Fruit fly (Drosophila melanogaster) whole organism, embryonic: Measurements from ENCODE around the gene CG1542.
A peak's percentile ranks its signal among the peaks of the same experiment; 100 is the strongest.

Source experiments
- Abd-B ChIP-seq: fragments of 200-800 bp; sonication (Bioruptor generic); optimal IDR thresholded peaks from 2 replicates; lab custom pipeline; 2018; ENCODE audit warnings: missing biosample characterization, mild to moderate bottlenecking, missing genetic modification characterization, moderate library complexity
- Atf3 ChIP-seq: fragments of 200-800 bp; sonication (Bioruptor generic); optimal IDR thresholded peaks from 3 replicates; lab custom pipeline; 2016; ENCODE audit warnings: missing biosample characterization, missing genetic modification characterization
- CG11723 ChIP-seq: fragments of 200-800 bp; sonication (Bioruptor generic); optimal IDR thresholded peaks from 2 replicates; lab custom pipeline; 2017; ENCODE audit warnings: missing biosample characterization, mild to moderate bottlenecking, missing genetic modification characterization
- CG12071 ChIP-seq: fragments of 200-800 bp; sonication (Bioruptor generic); optimal IDR thresholded peaks from 3 replicates; lab custom pipeline; 2018; ENCODE audit warnings: missing biosample characterization, mild to moderate bottlenecking, missing genetic modification characterization
- CG12744 ChIP-seq: fragments of 200-800 bp; sonication (Bioruptor generic); optimal IDR thresholded peaks from 2 replicates; lab custom pipeline; 2016; ENCODE audit warnings: missing biosample characterization, missing genetic modification characterization
- CG12769 ChIP-seq: fragments of 200-800 bp; sonication (Bioruptor generic); optimal IDR thresholded peaks from 2 replicates; lab custom pipeline; 2019; ENCODE audit warnings: missing biosample characterization, mild to moderate bottlenecking, missing genetic modification characterization, moderate library complexity
- CG12942 ChIP-seq: fragments of 200-800 bp; sonication (Bioruptor generic); optimal IDR thresholded peaks from 3 replicates; lab custom pipeline; 2016; ENCODE audit warnings: missing biosample characterization, missing genetic modification characterization
- CG13894 ChIP-seq: fragments of 200-800 bp; sonication (Bioruptor generic); optimal IDR thresholded peaks from 3 replicates; lab custom pipeline; 2018; ENCODE audit warnings: missing biosample characterization, mild to moderate bottlenecking, missing genetic modification characterization, moderate library complexity
- CG17186 ChIP-seq: fragments of 200-800 bp; sonication (Bioruptor generic); optimal IDR thresholded peaks from 3 replicates; lab custom pipeline; 2017; ENCODE audit warnings: missing biosample characterization, missing genetic modification reagents, missing genetic modification characterization
- CG30403 ChIP-seq: fragments of 200-800 bp; sonication (Bioruptor generic); optimal IDR thresholded peaks from 3 replicates; lab custom pipeline; 2016; ENCODE audit warnings: missing biosample characterization, missing genetic modification characterization
- CG31365 ChIP-seq: fragments of 200-800 bp; sonication (Bioruptor generic); optimal IDR thresholded peaks from 2 replicates; lab custom pipeline; 2018; ENCODE audit warnings: missing biosample characterization, mild to moderate bottlenecking, missing genetic modification characterization
- CG33213 ChIP-seq: fragments of 200-800 bp; sonication (Bioruptor generic); optimal IDR thresholded peaks from 3 replicates; lab custom pipeline; 2016; ENCODE audit warnings: missing biosample characterization, missing genetic modification characterization
- CG33557 ChIP-seq: fragments of 200-800 bp; sonication (Bioruptor generic); optimal IDR thresholded peaks from 2 replicates; lab custom pipeline; 2019; ENCODE audit warnings: missing biosample characterization, mild to moderate bottlenecking, missing genetic modification characterization, moderate library complexity
- CG3995 ChIP-seq: fragments of 200-800 bp; sonication (Bioruptor generic); optimal IDR thresholded peaks from 3 replicates; lab custom pipeline; 2016; ENCODE audit warnings: missing biosample characterization, missing genetic modification characterization
- CG42726 ChIP-seq: fragments of 200-800 bp; sonication (Bioruptor generic); IDR thresholded peaks from 2 replicates; pipeline ENCODE4 v1.3.6; 2022; ENCODE audit warnings: missing biosample characterization, missing genetic modification characterization; ENCODE audit not compliant: partially characterized antibody
- CG4282 ChIP-seq: fragments of 200-800 bp; sonication (Bioruptor generic); optimal IDR thresholded peaks from 2 replicates; lab custom pipeline; 2016; ENCODE audit warnings: missing biosample characterization, missing genetic modification characterization
- CG4404 ChIP-seq: fragments of 200-800 bp; sonication (Bioruptor generic); IDR thresholded peaks from 2 replicates; pipeline ENCODE4 v1.3.6; 2022; ENCODE audit warnings: missing biosample characterization, missing genetic modification characterization
- CG4617 ChIP-seq: fragments of 200-800 bp; sonication (Bioruptor generic); optimal IDR thresholded peaks from 3 replicates; lab custom pipeline; 2016; ENCODE audit warnings: missing biosample characterization, missing genetic modification characterization, borderline replicate concordance
- CG4820 ChIP-seq: fragments of 200-800 bp; sonication (Bioruptor generic); optimal IDR thresholded peaks from 3 replicates; lab custom pipeline; 2016; ENCODE audit warnings: missing biosample characterization, missing genetic modification characterization
- CG6765 ChIP-seq: fragments of 200-800 bp; sonication (Bioruptor generic); optimal IDR thresholded peaks from 3 replicates; lab custom pipeline; 2017; ENCODE audit warnings: missing biosample characterization, mild to moderate bottlenecking, missing genetic modification characterization
- CG9817 ChIP-seq: fragments of 200-800 bp; sonication (Bioruptor generic); optimal IDR thresholded peaks from 2 replicates; lab custom pipeline; 2018; ENCODE audit warnings: missing biosample characterization, mild to moderate bottlenecking, missing genetic modification characterization, moderate library complexity
- Deaf1 ChIP-seq: fragments of 200-800 bp; optimal IDR thresholded peaks from 3 replicates; lab custom pipeline; 2019; ENCODE audit warnings: missing biosample characterization, mild to moderate bottlenecking, missing genetic modification characterization, moderate library complexity
- Doc2 ChIP-seq: fragments of 200-800 bp; sonication (Bioruptor generic); IDR thresholded peaks from 2 replicates; pipeline ENCODE4 v1.3.6; 2022; ENCODE audit warnings: missing biosample characterization, missing genetic modification characterization
- Fer1 ChIP-seq: fragments of 200-800 bp; sonication (Bioruptor generic); optimal IDR thresholded peaks from 2 replicates; lab custom pipeline; 2017; ENCODE audit warnings: missing biosample characterization, mild to moderate bottlenecking, missing genetic modification characterization
- Fer2 ChIP-seq: fragments of 200-800 bp; sonication (Bioruptor generic); optimal IDR thresholded peaks from 2 replicates; lab custom pipeline; 2018; ENCODE audit warnings: missing biosample characterization, mild to moderate bottlenecking, missing genetic modification characterization, moderate library complexity
- Gsc ChIP-seq: fragments of 200-800 bp; sonication (Bioruptor generic); IDR thresholded peaks from 2 replicates; pipeline ENCODE4 v1.3.6; 2022; ENCODE audit warnings: missing biosample characterization, missing genetic modification characterization
- MBD-R2 ChIP-seq: fragments of 200-800 bp; sonication (Bioruptor generic); IDR thresholded peaks from 2 replicates; pipeline ENCODE4 v1.3.6; 2022; ENCODE audit warnings: missing biosample characterization, missing genetic modification characterization
- Oaz ChIP-seq: fragments of 200-800 bp; sonication (Bioruptor generic); IDR thresholded peaks from 2 replicates; pipeline ENCODE4 v1.3.6; 2022; ENCODE audit warnings: missing biosample characterization, missing genetic modification characterization
- Spps ChIP-seq: fragments of 200-800 bp; sonication (Bioruptor generic); optimal IDR thresholded peaks from 2 replicates; lab custom pipeline; 2018; ENCODE audit warnings: missing biosample characterization, mild to moderate bottlenecking, missing genetic modification characterization
- Taf1 ChIP-seq: fragments of 200-800 bp; sonication (Bioruptor generic); IDR thresholded peaks from 2 replicates; pipeline ENCODE4 v1.3.6; 2022; ENCODE audit warnings: missing biosample characterization, missing genetic modification characterization
- YL-1 ChIP-seq: fragments of 200-800 bp; sonication (Bioruptor generic); optimal IDR thresholded peaks from 3 replicates; lab custom pipeline; 2017; ENCODE audit warnings: missing biosample characterization, mild to moderate bottlenecking, missing genetic modification characterization
- abd-A ChIP-seq: fragments of 200-800 bp; sonication (Bioruptor generic); optimal IDR thresholded peaks from 3 replicates; lab custom pipeline; 2019; ENCODE audit warnings: missing biosample characterization, mild to moderate bottlenecking, missing genetic modification characterization, moderate library complexity
- bowl ChIP-seq: fragments of 200-800 bp; sonication (Bioruptor generic); IDR thresholded peaks from 2 replicates; pipeline ENCODE4 v1.3.6; 2022; ENCODE audit warnings: missing biosample characterization, missing genetic modification characterization
- br ChIP-seq: fragments of >200 bp; optimal IDR thresholded peaks from 2 replicates; lab custom pipeline; 2017
- chm ChIP-seq: fragments of 200-800 bp; sonication (Bioruptor generic); IDR thresholded peaks from 2 replicates; pipeline ENCODE4 v1.3.6; 2022; ENCODE audit warnings: missing biosample characterization, missing genetic modification characterization
- cwo ChIP-seq: fragments of 200-800 bp; sonication (Bioruptor generic); optimal IDR thresholded peaks from 3 replicates; lab custom pipeline; 2017; ENCODE audit warnings: missing biosample characterization, missing genetic modification characterization, mild to moderate bottlenecking, moderate library complexity, missing genetic modification reagents
- danr ChIP-seq: fragments of 200-800 bp; sonication (Bioruptor generic); IDR thresholded peaks from 2 replicates; pipeline ENCODE4 v1.3.6; 2022; ENCODE audit warnings: missing biosample characterization, missing genetic modification characterization
- dysf ChIP-seq: fragments of 200-800 bp; sonication (Bioruptor generic); IDR thresholded peaks from 3 replicates; pipeline ENCODE4 v1.3.6; 2022; ENCODE audit warnings: missing biosample characterization, missing genetic modification characterization
- exex ChIP-seq: fragments of 200-800 bp; sonication (Bioruptor generic); optimal IDR thresholded peaks from 4 replicates; lab custom pipeline; 2018; ENCODE audit warnings: missing biosample characterization, mild to moderate bottlenecking, missing genetic modification characterization, moderate library complexity
- klu ChIP-seq: fragments of 200-800 bp; sonication (Bioruptor generic); IDR thresholded peaks from 2 replicates; pipeline ENCODE4 v1.3.6; 2022; ENCODE audit warnings: missing biosample characterization, missing genetic modification characterization
- luna ChIP-seq: fragments of 200-800 bp; sonication (Bioruptor generic); optimal IDR thresholded peaks from 2 replicates; lab custom pipeline; 2016; ENCODE audit warnings: missing biosample characterization, missing genetic modification characterization
- nau ChIP-seq: fragments of 200-800 bp; sonication (Bioruptor generic); optimal IDR thresholded peaks from 3 replicates; lab custom pipeline; 2017; ENCODE audit warnings: missing biosample characterization, mild to moderate bottlenecking, missing genetic modification characterization, missing genetic modification reagents
- pzg ChIP-seq: fragments of 200-800 bp; sonication (Bioruptor generic); optimal IDR thresholded peaks from 3 replicates; lab custom pipeline; 2018; ENCODE audit warnings: missing biosample characterization, mild to moderate bottlenecking, missing genetic modification characterization, moderate library complexity
- sd ChIP-seq: fragments of 200-800 bp; sonication (Bioruptor generic); optimal IDR thresholded peaks from 3 replicates; lab custom pipeline; 2018; ENCODE audit warnings: missing biosample characterization, mild to moderate bottlenecking, missing genetic modification characterization, moderate library complexity
- sens ChIP-seq: fragments of 200-800 bp; sonication (Bioruptor generic); peaks from one replicate; lab custom pipeline; 2016; ENCODE audit warnings: missing biosample characterization, missing genetic modification characterization
- sisA ChIP-seq: fragments of 200-800 bp; sonication (Bioruptor generic); IDR thresholded peaks from 2 replicates; pipeline ENCODE4 v1.3.6; 2022; ENCODE audit warnings: missing biosample characterization, missing genetic modification characterization
- slbo ChIP-seq: fragments of 200-800 bp; sonication (Bioruptor generic); IDR thresholded peaks from 2 replicates; pipeline ENCODE4 v1.3.6; 2022; ENCODE audit warnings: missing biosample characterization, missing genetic modification characterization
- tup ChIP-seq: fragments of 200-800 bp; sonication (Bioruptor generic); optimal IDR thresholded peaks from 2 replicates; lab custom pipeline; 2016; ENCODE audit warnings: missing biosample characterization, mild to moderate bottlenecking, missing genetic modification characterization, moderate library complexity
- tx ChIP-seq: fragments of 200-800 bp; sonication (Bioruptor generic); optimal IDR thresholded peaks from 2 replicates; lab custom pipeline; 2016; ENCODE audit warnings: missing biosample characterization, missing genetic modification characterization
- wdn ChIP-seq: fragments of 200-800 bp; sonication (Bioruptor generic); IDR thresholded peaks from 2 replicates; pipeline ENCODE4 v1.3.6; 2022; ENCODE audit warnings: missing biosample characterization, missing genetic modification characterization
- zfh2 ChIP-seq: fragments of 200-800 bp; sonication (Bioruptor generic); optimal IDR thresholded peaks from 2 replicates; lab custom pipeline; 2016; ENCODE audit warnings: missing biosample characterization, missing genetic modification characterization

The CG1542 gene

DNA sequence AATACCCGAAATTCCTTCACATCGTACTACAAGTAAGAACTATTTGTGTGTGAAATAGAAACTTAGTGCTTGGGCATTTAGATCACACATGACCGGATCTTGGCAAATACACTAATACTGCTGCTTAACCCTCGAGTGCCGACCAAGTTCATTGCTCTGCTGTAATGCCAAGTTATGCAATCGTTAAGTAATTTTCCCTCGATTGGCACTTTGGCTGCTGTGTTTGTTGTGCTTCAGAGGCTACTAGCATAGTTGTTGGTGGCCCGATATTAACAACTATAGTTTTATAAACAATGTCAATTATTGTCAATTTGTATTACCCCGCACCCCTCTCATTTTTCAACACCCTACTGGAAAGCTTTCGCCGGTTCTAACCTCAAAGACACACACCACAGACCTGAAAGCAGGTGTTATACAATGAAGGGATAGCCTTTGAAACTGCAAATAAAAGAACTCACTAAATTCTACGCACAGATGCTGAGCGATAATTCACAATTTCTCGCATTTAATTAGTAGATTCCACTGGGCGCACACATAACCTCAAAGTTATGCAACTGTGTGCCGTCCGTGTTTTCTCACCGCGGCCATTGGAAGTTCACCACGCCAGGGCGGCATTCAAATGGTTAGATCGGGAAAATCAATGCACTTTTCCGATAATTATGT, 5.1 kb downstream of the CG1542 start (continued):
- TF ChIP-seq bowl (no peak), dysf (GFP tag; lab: Robert Waterston, UW) (no peak), CG33557 (GFP tag; lab: Kevin White, UChicago) (no peak), sens (GFP tag; lab: Kevin White, UChicago) (peak; percentile 47), danr (no peak), Abd-B (no peak), nau (no peak), CG4820 (GFP tag; lab: Kevin White, UChicago) (no peak), Deaf1 (tag; lab: Kevin White, UChicago) (no peak), abd-A (tag; lab: Kevin White, UChicago) (peak; percentile 14), CG13894 (no peak), klu (GFP tag; lab: Robert Waterston, UW) (no peak), CG4282 (no peak), Atf3 (GFP tag; lab: Kevin White, UChicago) (no peak), chm (GFP tag; lab: Robert Waterston, UW) (no peak), CG4404 (GFP tag; lab: Robert Waterston, UW) (no peak), CG6765 (no peak), YL-1 (GFP tag; lab: Kevin White, UChicago) (peak; percentile 96), pzg (peak; percentile 4), sisA (GFP tag; lab: Robert Waterston, UW) (no peak), CG42726 (no peak), CG12071 (GFP tag; lab: Kevin White, UChicago) (no peak), tx (GFP tag; lab: Kevin White, UChicago) (no peak), MBD-R2 (GFP tag; lab: Robert Waterston, UW) (no peak), Fer1 (GFP tag; lab: Kevin White, UChicago) (peak; percentile 6), luna (GFP tag; lab: Kevin White, UChicago) (no peak), Gsc (GFP tag; lab: Robert Waterston, UW) (no peak), slbo (no peak), Fer2 (tag; lab: Kevin White, UChicago) (no peak), CG3995 (no peak), CG12769 (tag; lab: Kevin White, UChicago) (no peak), CG12942 (GFP tag; lab: Kevin White, UChicago) (no peak), sd (tag; lab: Kevin White, UChicago) (peak; percentile 67), CG17186 (GFP tag; lab: Kevin White, UChicago) (peak; percentile 22), CG30403 (GFP tag; lab: Kevin White, UChicago) (no peak), Taf1 (no peak), CG31365 (tag; lab: Kevin White, UChicago) (no peak), Spps (no peak), CG11723 (GFP tag; lab: Kevin White, UChicago) (no peak), CG4617 (GFP tag; lab: Kevin White, UChicago) (peak; percentile 19), Doc2 (GFP tag; lab: Robert Waterston, UW) (no peak), CG12744 (no peak), CG33213 (peak; percentile 17), br (no peak), exex (tag; lab: Kevin White, UChicago) (peak; percentile 50), Oaz (GFP tag; lab: Robert Waterston, UW) (no peak), CG9817 (no peak), zfh2 (GFP tag; lab: Kevin White, UChicago) (no peak), wdn (GFP tag; lab: Robert Waterston, UW) (no peak), cwo (no peak), tup (GFP tag; lab: Kevin White, UChicago) (no peak)
